Fruit fly (Drosophila melanogaster) whole organism, adult: Measurements from ENCODE around the gene Nlg4.
A peak's percentile ranks its signal among the peaks of the same experiment; 100 is the strongest.

Experiments
- CG11617 ChIP-seq: fragments of 200-800 bp; sonication (Bioruptor generic); optimal IDR thresholded peaks from 2 replicates; lab custom pipeline; 2017; ENCODE audit warnings: mild to moderate bottlenecking, missing biosample characterization, missing genetic modification reagents, missing genetic modification characterization
- CG12768 ChIP-seq: fragments of 200-800 bp; sonication (Bioruptor generic); optimal IDR thresholded peaks from 2 replicates; lab custom pipeline; 2017; ENCODE audit warnings: missing biosample characterization, missing genetic modification characterization, mild to moderate bottlenecking, moderate library complexity, missing genetic modification reagents
- CG14711 ChIP-seq: fragments of 200-800 bp; sonication (Bioruptor generic); optimal IDR thresholded peaks from 2 replicates; lab custom pipeline; 2018; ENCODE audit warnings: missing biosample characterization, mild to moderate bottlenecking, missing genetic modification characterization, moderate library complexity
- CG1620 ChIP-seq: fragments of 200-800 bp; sonication (Bioruptor generic); optimal IDR thresholded peaks from 2 replicates; lab custom pipeline; 2016; ENCODE audit warnings: missing biosample characterization, missing genetic modification characterization
- CG33017 ChIP-seq: fragments of 200-800 bp; sonication (Bioruptor generic); optimal IDR thresholded peaks from 2 replicates; lab custom pipeline; 2018; ENCODE audit warnings: missing biosample characterization, mild to moderate bottlenecking, missing genetic modification characterization, moderate library complexity
- CG5204 ChIP-seq: fragments of 200-800 bp; sonication (Bioruptor generic); optimal IDR thresholded peaks from 2 replicates; lab custom pipeline; 2016; ENCODE audit warnings: missing biosample characterization, missing genetic modification characterization
- CG7045 ChIP-seq: fragments of 200-800 bp; sonication (Bioruptor generic); optimal IDR thresholded peaks from 2 replicates; lab custom pipeline; 2017; ENCODE audit warnings: missing biosample characterization, mild to moderate bottlenecking, missing genetic modification characterization
- CG7101 ChIP-seq: fragments of 200-800 bp; sonication (Bioruptor generic); optimal IDR thresholded peaks from 2 replicates; lab custom pipeline; 2018; ENCODE audit warnings: missing biosample characterization, mild to moderate bottlenecking, missing genetic modification characterization, moderate library complexity
- Clk ChIP-seq: fragments of 200-800 bp; sonication (Bioruptor generic); optimal IDR thresholded peaks from 2 replicates; lab custom pipeline; 2017; ENCODE audit warnings: missing biosample characterization, missing genetic modification characterization
- Crg-1 ChIP-seq: fragments of 200-800 bp; sonication (Bioruptor generic); optimal IDR thresholded peaks from 2 replicates; lab custom pipeline; 2016; ENCODE audit warnings: missing biosample characterization, missing genetic modification characterization
- Hr96 ChIP-seq: fragments of 200-800 bp; sonication (Bioruptor generic); optimal IDR thresholded peaks from 2 replicates; lab custom pipeline; 2016; ENCODE audit warnings: missing biosample characterization, missing genetic modification characterization
- Mnt ChIP-seq: fragments of 200-800 bp; sonication (Bioruptor generic); optimal IDR thresholded peaks from 2 replicates; lab custom pipeline; 2016; ENCODE audit warnings: missing biosample characterization, mild to moderate bottlenecking, missing genetic modification characterization
- bab1 ChIP-seq: fragments of 200-800 bp; sonication (Bioruptor generic); optimal IDR thresholded peaks from 3 replicates; lab custom pipeline; 2019; ENCODE audit warnings: missing biosample characterization, mild to moderate bottlenecking, missing genetic modification characterization, moderate library complexity
- cic ChIP-seq: fragments of 200-800 bp; sonication (Bioruptor generic); optimal IDR thresholded peaks from 2 replicates; lab custom pipeline; 2017; ENCODE audit warnings: missing biosample characterization, mild to moderate bottlenecking, missing genetic modification characterization, moderate library complexity
- cnc ChIP-seq, 2 experiments: fragments of >200 bp; optimal IDR thresholded peaks; 2 replicates each; lab custom pipeline; 2017
- kay ChIP-seq: fragments of 200-800 bp; sonication (Bioruptor generic); peaks from one replicate; lab custom pipeline; 2016; ENCODE audit warnings: missing biosample characterization, missing genetic modification characterization, borderline replicate concordance
- ovo ChIP-seq: fragments of 200-800 bp; sonication (Bioruptor generic); optimal IDR thresholded peaks from 2 replicates; lab custom pipeline; 2016; ENCODE audit warnings: missing biosample characterization, missing genetic modification characterization
- pad ChIP-seq: fragments of 200-800 bp; sonication (Bioruptor generic); optimal IDR thresholded peaks from 3 replicates; lab custom pipeline; 2017; ENCODE audit warnings: missing biosample characterization, missing genetic modification characterization, mild to moderate bottlenecking, moderate library complexity, missing genetic modification reagents
- tj ChIP-seq: fragments of 200-800 bp; sonication (Bioruptor generic); optimal IDR thresholded peaks from 3 replicates; lab custom pipeline; 2017; ENCODE audit warnings: missing biosample characterization, mild to moderate bottlenecking, missing genetic modification characterization, moderate library complexity
- toe ChIP-seq: fragments of 200-800 bp; sonication (Bioruptor generic); optimal IDR thresholded peaks from 2 replicates; lab custom pipeline; 2016; ENCODE audit warnings: missing biosample characterization, missing genetic modification characterization

The Nlg4 gene

DNA sequence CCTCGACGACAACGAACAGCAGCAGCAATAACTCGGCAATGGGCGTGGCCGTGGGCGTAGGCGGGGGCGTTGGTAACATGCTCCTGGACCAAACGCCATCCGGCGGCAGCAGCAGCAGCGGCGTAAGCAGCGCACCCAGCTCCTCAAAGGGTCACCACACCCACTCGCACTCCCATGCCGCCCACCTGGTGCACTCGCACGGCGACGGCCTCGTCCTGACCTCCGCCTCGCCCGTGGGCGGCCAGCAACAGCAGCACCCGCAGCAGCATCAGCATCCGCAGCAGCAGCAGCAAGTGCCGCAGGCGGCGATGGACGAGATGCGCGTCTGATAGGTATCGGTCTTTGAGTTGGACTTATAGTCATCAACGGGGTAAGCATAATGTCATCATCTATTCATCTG, 33.4 kb downstream of the Nlg4 start:
- no peak for TF ChIP-seq tj (GFP tag; lab: Kevin White, UChicago)
- TF ChIP-seq CG1620 (GFP tag; lab: Kevin White, UChicago) = no peak
- no peak for TF ChIP-seq CG5204
- no peak for TF ChIP-seq pad (GFP tag; lab: Kevin White, UChicago)
- no peak for TF ChIP-seq CG11617
- no peak for TF ChIP-seq Hr96 (GFP tag; lab: Kevin White, UChicago)
- no peak for TF ChIP-seq ovo (GFP tag; lab: Kevin White, UChicago)

DNA sequence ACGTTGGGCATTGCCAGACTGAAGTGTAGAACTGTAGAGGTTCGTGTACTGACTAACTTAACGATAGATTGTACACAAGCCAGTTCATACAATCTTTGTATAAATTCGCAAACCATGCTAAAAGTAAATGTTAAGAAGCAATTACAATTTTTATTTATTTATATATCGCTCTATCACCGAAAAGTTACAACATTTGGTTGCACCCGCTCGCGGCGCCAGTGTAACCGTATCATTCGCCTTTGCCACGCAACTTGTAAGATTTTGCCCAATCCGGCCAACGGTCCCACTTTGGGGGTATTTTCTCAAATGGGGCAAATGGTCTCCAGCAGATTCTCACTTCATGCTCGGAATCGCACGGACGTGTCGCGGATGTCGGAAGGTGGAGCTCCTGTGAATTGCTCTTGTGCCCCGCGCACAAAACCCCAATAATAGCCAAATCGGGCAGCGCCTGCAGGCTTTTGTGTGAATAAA, 47.9 kb downstream of the Nlg4 start, which contains the start of gene cic:
TSS of gene cic (plus strand) at position 328 of the 471 bp plus-strand sequence.
- no peak for TF ChIP-seq CG7045
- no peak for TF ChIP-seq toe (GFP tag; lab: Kevin White, UChicago)
- no peak for TF ChIP-seq CG33017
- peak; percentile 26 for TF ChIP-seq bab1 (GFP tag; lab: Kevin White, UChicago)
- peak; percentile 71 for TF ChIP-seq cic (GFP tag; lab: Kevin White, UChicago)
- peak; percentile 40 for TF ChIP-seq CG1620 (GFP tag; lab: Kevin White, UChicago)
- no peak for TF ChIP-seq pad (GFP tag; lab: Kevin White, UChicago)
- no peak for TF ChIP-seq CG12768
- TF ChIP-seq Mnt (GFP tag; lab: Kevin White, UChicago) = peak; percentile 14
- TF ChIP-seq kay (GFP tag; lab: Kevin White, UChicago) = no peak
- no peak for TF ChIP-seq CG5204

DNA sequence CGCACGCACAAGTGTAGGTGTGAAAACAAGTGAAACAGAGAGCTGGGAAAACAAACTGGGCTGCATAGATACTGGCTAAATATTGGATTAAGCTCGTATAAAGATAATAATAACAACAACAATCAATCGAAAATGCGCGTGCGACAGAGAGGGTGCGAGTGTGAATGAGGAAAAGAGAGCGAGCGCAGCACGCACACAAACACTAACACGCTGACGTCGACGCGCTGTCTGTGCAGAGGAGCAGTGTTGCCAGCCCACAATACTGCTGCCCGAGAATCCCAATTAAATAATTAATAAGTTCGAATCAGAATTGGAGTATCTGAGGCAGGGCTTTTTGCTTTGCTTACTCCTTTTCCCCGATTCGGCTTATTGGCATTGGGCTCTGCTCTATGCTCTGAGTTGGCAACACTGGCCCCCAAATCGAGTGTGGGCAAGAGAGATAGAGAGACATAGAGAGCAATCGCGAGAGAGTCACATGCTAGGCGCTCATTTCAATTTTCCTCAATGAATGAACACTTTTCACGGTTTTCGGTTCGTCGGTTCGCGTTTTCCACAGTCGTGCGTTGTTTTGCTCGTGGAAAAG, 48.5 kb downstream of the Nlg4 start:
- TF ChIP-seq kay (GFP tag; lab: Kevin White, UChicago) = no peak
- peak; percentile 67 for TF ChIP-seq CG5204
- TF ChIP-seq pad (GFP tag; lab: Kevin White, UChicago) = peak; percentile 26
- peak; percentile 62 for TF ChIP-seq tj (GFP tag; lab: Kevin White, UChicago)
- peak; percentile 46 for TF ChIP-seq toe (GFP tag; lab: Kevin White, UChicago)
- peak; percentile 92 for TF ChIP-seq CG14711
- peak; percentile 68 for TF ChIP-seq CG7045
- peak; percentile 52 for TF ChIP-seq Mnt (GFP tag; lab: Kevin White, UChicago)
- no peak for TF ChIP-seq cnc (optimal IDR thresholded peaks at IDR 0.05; lab: Kevin White, UChicago)
- peak; percentile 14 for TF ChIP-seq CG12768
- TF ChIP-seq CG11617 = peak; percentile 51
- peak; percentile 95 for TF ChIP-seq cic (GFP tag; lab: Kevin White, UChicago)
- TF ChIP-seq ovo (GFP tag; lab: Kevin White, UChicago) = no peak
- TF ChIP-seq CG1620 (GFP tag; lab: Kevin White, UChicago) = peak; percentile 44
- peak; percentile 76 for TF ChIP-seq CG7101 (tag; lab: Kevin White, UChicago)
- peak; percentile 47 for TF ChIP-seq Hr96 (GFP tag; lab: Kevin White, UChicago)
- peak; percentile 80 for TF ChIP-seq CG33017
- peak; percentile 60 for TF ChIP-seq bab1 (GFP tag; lab: Kevin White, UChicago)
- TF ChIP-seq Crg-1 (GFP tag; lab: Kevin White, UChicago) = peak; percentile 62
- TF ChIP-seq Clk (GFP tag; lab: Kevin White, UChicago) = peak; percentile 72

DNA sequence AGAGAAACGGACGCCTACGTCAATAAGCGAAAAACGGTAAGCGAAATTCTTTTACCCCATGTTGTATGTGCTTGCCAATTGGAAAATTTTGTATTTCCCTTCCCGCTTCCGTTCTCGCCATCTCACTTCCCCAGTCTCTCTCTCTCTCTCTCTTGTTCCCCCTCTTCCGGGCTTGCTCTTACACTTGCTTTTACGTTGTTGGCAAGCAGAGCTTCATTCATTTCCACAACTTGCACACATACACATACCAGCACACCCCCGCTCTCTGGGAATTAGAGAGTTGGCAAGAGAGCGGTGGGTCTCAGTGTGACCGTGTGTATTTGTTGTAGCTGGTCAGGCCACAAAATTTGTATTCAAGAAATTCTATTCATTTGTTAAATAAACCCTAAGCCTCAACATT, 49.2 kb downstream of the Nlg4 start:
- no peak for TF ChIP-seq ovo (GFP tag; lab: Kevin White, UChicago)
- no peak for TF ChIP-seq Crg-1 (GFP tag; lab: Kevin White, UChicago)
- TF ChIP-seq tj (GFP tag; lab: Kevin White, UChicago) = peak; percentile 3
- no peak for TF ChIP-seq CG11617
- TF ChIP-seq Clk (GFP tag; lab: Kevin White, UChicago) = no peak
- peak; percentile 37 for TF ChIP-seq CG7101 (tag; lab: Kevin White, UChicago)
- no peak for TF ChIP-seq CG1620 (GFP tag; lab: Kevin White, UChicago)
- TF ChIP-seq cic (GFP tag; lab: Kevin White, UChicago) = peak; percentile 100
- no peak for TF ChIP-seq bab1 (GFP tag; lab: Kevin White, UChicago)
- no peak for TF ChIP-seq CG5204
- no peak for TF ChIP-seq Hr96 (GFP tag; lab: Kevin White, UChicago)
- no peak for TF ChIP-seq CG7045
- peak; percentile 35 for TF ChIP-seq Mnt (GFP tag; lab: Kevin White, UChicago)
- TF ChIP-seq CG12768 = no peak
- TF ChIP-seq CG14711 = no peak
- TF ChIP-seq kay (GFP tag; lab: Kevin White, UChicago) = no peak
- peak; percentile 69 for TF ChIP-seq pad (GFP tag; lab: Kevin White, UChicago)
- TF ChIP-seq cnc (optimal IDR thresholded peaks at IDR 0.05; lab: Kevin White, UChicago) = no peak
- TF ChIP-seq CG33017 = no peak
- no peak for TF ChIP-seq toe (GFP tag; lab: Kevin White, UChicago)

DNA sequence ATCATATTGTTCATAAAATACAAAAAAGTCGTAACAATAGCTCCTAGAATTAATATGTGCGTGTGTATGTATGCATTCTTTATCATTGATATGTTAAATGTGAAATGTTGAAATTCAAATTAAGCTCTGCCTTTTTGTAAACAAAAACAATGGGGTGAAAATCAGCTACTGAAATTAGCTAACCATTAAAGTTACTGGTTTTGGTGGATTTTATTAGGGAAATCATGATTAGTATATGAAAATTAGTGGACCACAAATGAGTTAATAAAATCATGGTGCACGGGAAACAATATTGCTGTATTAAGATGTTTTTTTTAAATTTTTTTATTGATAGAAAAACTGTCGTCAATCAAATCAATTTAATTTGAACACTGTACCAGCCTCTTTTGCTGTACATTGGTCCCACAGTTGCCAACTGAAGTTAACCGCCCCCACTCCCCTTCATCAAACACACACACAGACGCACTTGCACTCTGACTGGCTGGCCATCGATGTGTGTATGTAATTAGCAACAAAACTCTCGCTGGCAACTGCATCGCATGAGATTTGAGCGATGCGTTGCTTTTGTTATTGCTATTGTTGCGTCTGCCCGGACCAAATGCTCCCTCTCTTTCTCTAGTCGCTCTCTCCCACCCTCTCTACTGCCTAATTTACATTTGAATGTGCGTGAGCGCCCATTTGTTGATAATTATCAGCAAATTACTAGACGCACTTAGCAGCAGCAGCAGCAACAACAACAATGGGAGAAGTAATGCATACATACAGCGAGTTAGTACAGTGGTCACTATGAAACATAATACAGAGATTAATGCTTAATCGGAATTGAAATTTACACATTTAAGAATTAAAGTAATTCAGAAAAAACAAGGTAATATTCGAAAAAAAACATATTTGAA, 49.9 kb downstream of the Nlg4 start:
- TF ChIP-seq cic (GFP tag; lab: Kevin White, UChicago) (peak; percentile 2), Hr96 (GFP tag; lab: Kevin White, UChicago) (no peak), kay (GFP tag; lab: Kevin White, UChicago) (peak; percentile 56), pad (GFP tag; lab: Kevin White, UChicago) (peak; percentile 10)
